Fruit fly (Drosophila melanogaster) whole organism, embryonic: ENCODE results near the gene CG45049.

Experiments
- B-H2 ChIP-seq: fragments of 200-800 bp; sonication (Bioruptor generic); optimal IDR thresholded peaks from 2 replicates; lab custom pipeline; 2018; ENCODE audit warnings: missing biosample characterization, mild to moderate bottlenecking, missing genetic modification characterization
- Bdp1 ChIP-seq: fragments of 200-800 bp; sonication (Bioruptor generic); optimal IDR thresholded peaks from 3 replicates; lab custom pipeline; 2016; ENCODE audit warnings: missing biosample characterization, missing genetic modification characterization
- CG1233 ChIP-seq: fragments of 200-800 bp; sonication (Bioruptor generic); optimal IDR thresholded peaks from 4 replicates; lab custom pipeline; 2018; ENCODE audit warnings: missing biosample characterization, mild to moderate bottlenecking, missing genetic modification characterization
- CG2712 ChIP-seq: fragments of 200-800 bp; optimal IDR thresholded peaks from 3 replicates; lab custom pipeline; 2019; ENCODE audit warnings: missing biosample characterization, mild to moderate bottlenecking, missing genetic modification characterization, moderate library complexity
- CG42726 ChIP-seq: fragments of 200-800 bp; sonication (Bioruptor generic); IDR thresholded peaks from 2 replicates; pipeline ENCODE4 v1.3.6; 2022; ENCODE audit warnings: missing biosample characterization, missing genetic modification characterization; ENCODE audit not compliant: partially characterized antibody
- HLH54F ChIP-seq: fragments of 200-800 bp; sonication (Bioruptor generic); optimal IDR thresholded peaks from 3 replicates; lab custom pipeline; 2016; ENCODE audit warnings: missing biosample characterization, missing genetic modification characterization
- Max ChIP-seq: fragments of 200-800 bp; sonication (Bioruptor generic); optimal IDR thresholded peaks from 2 replicates; lab custom pipeline; 2016; ENCODE audit warnings: missing biosample characterization, mild to moderate bottlenecking, missing genetic modification characterization
- bigmax ChIP-seq: fragments of 200-800 bp; sonication (Bioruptor generic); optimal IDR thresholded peaks from 2 replicates; lab custom pipeline; 2018; ENCODE audit warnings: missing biosample characterization, mild to moderate bottlenecking, missing genetic modification characterization
- hkb ChIP-seq, 2 experiments: fragments of 200-800 bp in 1 of 2; fragments of >200 bp in 1 of 2; sonication (Bioruptor generic) in 1 of 2; IDR thresholded peaks in 1 of 2; optimal IDR thresholded peaks in 1 of 2; 2 replicates each; pipeline versions ENCODE4 v1.3.6 to Lab custom; 2017 to 2022; ENCODE audit warnings: missing biosample characterization in 1 of 2, missing genetic modification characterization in 1 of 2
- jumu ChIP-seq: fragments of 200-800 bp; sonication (Bioruptor generic); optimal IDR thresholded peaks from 3 replicates; lab custom pipeline; 2016; ENCODE audit warnings: missing biosample characterization, missing genetic modification characterization
- stc ChIP-seq: fragments of 200-800 bp; sonication (Bioruptor generic); IDR thresholded peaks from 2 replicates; pipeline ENCODE4 v1.3.6; 2022; ENCODE audit warnings: missing biosample characterization, missing genetic modification characterization
- zfh1 ChIP-seq: fragments of 200-800 bp; sonication (Bioruptor generic); IDR thresholded peaks from 3 replicates; pipeline ENCODE4 v1.3.6; 2022; ENCODE audit warnings: missing biosample characterization, missing genetic modification characterization

- TF ChIP-seq zfh1 (GFP tag; lab: Robert Waterston, UW), result no peak
- no peak for TF ChIP-seq CG1233 (GFP tag; lab: Kevin White, UChicago)
- no peak for TF ChIP-seq stc (GFP tag; lab: Robert Waterston, UW)
- TF ChIP-seq jumu (GFP tag; lab: Kevin White, UChicago), result no peak
- TF ChIP-seq bigmax (GFP tag; lab: Kevin White, UChicago), result no peak
- TF ChIP-seq CG2712 (tag; lab: Kevin White, UChicago), result no peak
- no peak for TF ChIP-seq CG42726 (GFP tag; lab: Robert Waterston, UW)
- TF ChIP-seq Bdp1 (GFP tag; lab: Kevin White, UChicago), result no peak
- TF ChIP-seq hkb (optimal IDR thresholded peaks at IDR 0.05; lab: Kevin White, UChicago), result no peak
- no peak for TF ChIP-seq hkb (GFP tag; IDR thresholded peaks at IDR 0.05; lab: Robert Waterston, UW)
- TF ChIP-seq HLH54F (GFP tag; lab: Kevin White, UChicago), result no peak
- TF ChIP-seq Max (GFP tag; lab: Kevin White, UChicago), result no peak
- TF ChIP-seq B-H2, result no peak
Observed at dm6 chr3R:22698208-22698607, 28.6 kb upstream of the CG45049 start, which contains the start of gene Cyp6d4.
